Worm (Caenorhabditis elegans): ENCODE measurements around the gene Y53G8B.1.

- TF ChIP-seq him-1 (tag; optimal IDR thresholded peaks at IDR 0.05) = no peak
- TF ChIP-seq W03F9.2 (tag; optimal IDR thresholded peaks at IDR 0.05) = no peak
- no peak for TF ChIP-seq dao-5 (tag; optimal IDR thresholded peaks at IDR 0.05)
Measured at ce11 chrIII:3100593-3101270, 28.3 kb upstream of the Y53G8B.1 start.
